Worm (Caenorhabditis elegans): ENCODE measurements around the gene C07A9.12.

Gene C07A9.12

DNA sequence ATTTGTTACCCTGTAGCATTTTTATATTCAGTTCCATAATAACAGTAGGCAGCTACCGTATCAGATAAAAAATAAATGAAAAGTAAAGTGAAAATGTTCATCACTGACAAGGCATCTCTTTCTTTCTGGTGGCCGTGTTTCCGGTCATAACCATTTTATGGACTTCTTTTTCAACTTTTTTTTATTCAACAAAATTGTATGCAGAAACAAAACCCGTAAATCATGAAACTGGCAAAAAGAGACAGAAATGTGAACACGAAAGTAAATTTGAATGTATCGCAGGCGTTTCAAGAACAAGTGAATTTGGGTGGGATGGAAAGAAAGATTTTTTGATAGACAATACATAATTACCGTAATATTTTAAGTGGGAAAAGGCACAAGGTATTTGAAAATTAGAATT lies 2.2 kb downstream of the C07A9.12 start, which contains the start of gene clec-162:
clec-162 (minus strand) TSS at position 101 of the 400 bp plus-strand sequence.
- TF ChIP-seq syd-9 (tag; optimal IDR thresholded peaks at IDR 0.05) (no peak), ceh-9 (tag; optimal IDR thresholded peaks at IDR 0.05) (no peak), unc-3 (GFP tag; conservative IDR thresholded peaks at IDR 0.05) (no peak), unc-3 (tag; optimal IDR thresholded peaks at IDR 0.05) (no peak), pax-1 (tag; optimal IDR thresholded peaks at IDR 0.05) (no peak), pqm-1 (tag; optimal IDR thresholded peaks at IDR 0.05) (no peak), hlh-15 (tag; optimal IDR thresholded peaks at IDR 0.05) (no peak), ceh-31 (tag; optimal IDR thresholded peaks at IDR 0.05) (no peak), mec-3 (tag; optimal IDR thresholded peaks at IDR 0.05; ENCODE audit: borderline replicate concordance) (no peak), hlh-30 (tag; optimal IDR thresholded peaks at IDR 0.05; ENCODE audit: insufficient read depth) (no peak), ceh-2 (tag; optimal IDR thresholded peaks at IDR 0.05) (no peak), ceh-22 (tag; optimal IDR thresholded peaks at IDR 0.05) (no peak), unc-55 (GFP tag; optimal IDR thresholded peaks at IDR 0.05) (no peak), tbx-7 (tag; optimal IDR thresholded peaks at IDR 0.05) (no peak), madf-2 (tag; optimal IDR thresholded peaks at IDR 0.05) (no peak), ceh-34 (tag; optimal IDR thresholded peaks at IDR 0.05) (no peak), C08G9.2 (tag; optimal IDR thresholded peaks at IDR 0.05) (no peak), eyg-1 (tag; optimal IDR thresholded peaks at IDR 0.05) (no peak), elt-4 (tag; optimal IDR thresholded peaks at IDR 0.05) (no peak), Y22D7AL.16 (tag; optimal IDR thresholded peaks at IDR 0.05) (no peak)

DNA sequence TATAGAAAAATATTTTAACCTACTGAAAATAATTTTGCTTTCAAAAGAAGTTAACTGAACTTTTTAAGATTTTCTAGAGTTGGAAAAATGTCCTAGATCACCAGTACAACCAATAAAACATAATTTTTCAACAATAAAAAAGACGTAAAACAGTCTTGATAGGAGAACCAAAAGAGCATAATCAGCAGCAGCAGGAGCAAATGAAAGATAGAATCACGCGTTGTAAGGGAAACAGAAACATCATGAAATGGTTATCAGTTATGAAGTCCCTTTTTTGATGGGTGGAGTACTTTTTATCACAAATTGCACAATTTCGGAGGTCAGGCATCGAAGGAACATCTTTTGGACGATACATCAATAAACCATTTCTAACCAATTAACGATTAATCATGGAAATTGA lies 5.3 kb downstream of the C07A9.12 start:
- TF ChIP-seq ceh-18 (tag; optimal IDR thresholded peaks at IDR 0.05) (no peak), pros-1 (tag; optimal IDR thresholded peaks at IDR 0.05) (no peak), elt-2 (tag; optimal IDR thresholded peaks at IDR 0.05) (peak; percentile 73)

DNA sequence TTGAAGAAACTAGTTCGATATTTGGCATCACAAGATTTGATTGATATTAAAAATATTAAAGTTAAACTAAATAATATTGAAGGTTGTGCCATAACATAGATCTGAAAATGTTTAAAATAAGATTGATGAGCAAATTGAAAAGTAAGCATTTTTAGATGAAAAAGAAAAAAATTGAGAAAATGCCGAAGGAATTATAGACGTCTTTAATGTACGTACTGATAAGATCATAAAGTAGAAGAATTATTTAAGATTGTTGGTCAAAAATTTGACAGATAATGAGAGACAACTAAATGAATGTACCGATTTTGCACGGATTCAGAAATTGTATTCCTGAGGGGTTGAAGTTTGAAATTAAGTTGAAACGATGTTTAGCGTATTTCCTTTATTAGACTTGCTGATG lies 7.1 kb downstream of the C07A9.12 start, which contains the start of gene ncx-7:
ncx-7 (minus strand) TSS at position 101 of the 400 bp plus-strand sequence.
- TF ChIP-seq elt-4 (tag; optimal IDR thresholded peaks at IDR 0.05): no peak
- no peak for TF ChIP-seq nfya-1 (tag; optimal IDR thresholded peaks at IDR 0.05)
- TF ChIP-seq K09A11.1 (tag; optimal IDR thresholded peaks at IDR 0.05; ENCODE audit: insufficient read depth): no peak
- TF ChIP-seq nhr-232 (tag; optimal IDR thresholded peaks at IDR 0.05): no peak
- TF ChIP-seq ceh-24 (tag; optimal IDR thresholded peaks at IDR 0.05): no peak
- TF ChIP-seq ceh-2 (tag; optimal IDR thresholded peaks at IDR 0.05): no peak
- TF ChIP-seq ztf-16 (tag; optimal IDR thresholded peaks at IDR 0.05): no peak
- no peak for TF ChIP-seq ceh-19 (GFP tag; optimal IDR thresholded peaks at IDR 0.05)
- no peak for TF ChIP-seq F13H6.1 (tag; optimal IDR thresholded peaks at IDR 0.05)
- no peak for TF ChIP-seq unc-3 (GFP tag; conservative IDR thresholded peaks at IDR 0.05)
- TF ChIP-seq unc-3 (tag; optimal IDR thresholded peaks at IDR 0.05): no peak

DNA sequence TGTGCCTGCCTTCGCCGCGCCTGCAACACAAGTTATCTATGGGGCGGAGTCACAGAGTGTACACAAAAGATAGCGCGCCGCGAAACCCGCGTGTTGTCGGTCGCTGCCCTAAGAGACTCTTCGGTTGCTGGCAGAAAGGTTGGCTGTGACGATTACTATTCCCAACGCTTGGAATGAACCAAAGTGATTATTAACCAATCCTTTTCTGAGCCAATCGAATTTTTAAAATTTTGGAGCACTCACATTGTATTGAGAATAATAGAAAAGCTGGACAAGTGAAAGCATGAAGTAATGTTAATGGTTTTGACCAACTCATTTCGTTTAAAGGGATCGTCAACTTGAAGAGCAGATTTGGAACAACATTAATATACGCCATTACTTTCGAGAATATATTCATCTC lies 10.1 kb downstream of the C07A9.12 start:
- TF ChIP-seq pag-3 (tag; optimal IDR thresholded peaks at IDR 0.05; ENCODE audit: borderline replicate concordance) (no peak), ama-1 (optimal IDR thresholded peaks at IDR 0.05) (peak; percentile 5), syd-9 (tag; optimal IDR thresholded peaks at IDR 0.05) (no peak), pros-1 (tag; optimal IDR thresholded peaks at IDR 0.05) (no peak), elt-2 (tag; optimal IDR thresholded peaks at IDR 0.05) (peak; percentile 55), elt-4 (tag; optimal IDR thresholded peaks at IDR 0.05) (no peak), ceh-2 (tag; optimal IDR thresholded peaks at IDR 0.05) (no peak)

DNA sequence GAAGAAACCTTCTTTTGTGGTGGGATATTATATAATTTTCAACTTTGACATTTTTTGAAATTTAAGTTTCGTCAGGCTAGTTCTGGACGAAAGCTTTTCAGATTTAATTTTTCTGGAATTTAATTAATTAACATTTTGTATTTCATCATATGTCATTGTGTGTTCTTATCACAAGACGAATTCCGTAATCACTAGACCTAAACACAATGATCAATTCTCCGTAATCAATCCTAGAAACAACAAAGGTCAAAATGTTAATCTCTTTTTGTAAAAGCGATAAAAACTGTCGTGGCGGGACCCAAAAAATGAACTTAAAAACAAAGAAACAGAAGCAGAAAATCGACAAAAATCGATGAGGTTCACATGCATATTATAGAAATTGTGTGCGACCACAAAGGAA lies 12.6 kb downstream of the C07A9.12 start:
- TF ChIP-seq elt-2 (tag; optimal IDR thresholded peaks at IDR 0.05) (peak; percentile 52), sox-2 (GFP tag; IDR thresholded peaks at IDR 0.05) (no peak), pat-9 (tag; optimal IDR thresholded peaks at IDR 0.05) (no peak)
